Fruit fly (Drosophila melanogaster) whole organism, embryonic: Measurements from ENCODE around the gene Polr1B.

Experiments
- ATbp ChIP-seq: fragments of 200-800 bp; sonication (Bioruptor generic); optimal IDR thresholded peaks from 2 replicates; lab custom pipeline; 2017; ENCODE audit warnings: missing biosample characterization, mild to moderate bottlenecking, missing genetic modification characterization, missing genetic modification reagents
- Bdp1 ChIP-seq: fragments of 200-800 bp; sonication (Bioruptor generic); optimal IDR thresholded peaks from 3 replicates; lab custom pipeline; 2016; ENCODE audit warnings: missing biosample characterization, missing genetic modification characterization
- CG10543 ChIP-seq: fragments of 200-800 bp; sonication (Bioruptor generic); optimal IDR thresholded peaks from 3 replicates; lab custom pipeline; 2017; ENCODE audit warnings: missing biosample characterization, mild to moderate bottlenecking, missing genetic modification characterization, moderate library complexity
- CG12219 ChIP-seq: fragments of 200-800 bp; sonication (Bioruptor generic); optimal IDR thresholded peaks from 3 replicates; lab custom pipeline; 2018; ENCODE audit warnings: missing biosample characterization, mild to moderate bottlenecking, missing genetic modification characterization
- CG12659 ChIP-seq: fragments of 200-800 bp; sonication (Bioruptor generic); optimal IDR thresholded peaks from 3 replicates; lab custom pipeline; 2017; ENCODE audit warnings: mild to moderate bottlenecking, missing biosample characterization, missing genetic modification reagents, missing genetic modification characterization
- CG13296 ChIP-seq: fragments of 200-800 bp; sonication (Bioruptor generic); optimal IDR thresholded peaks from 3 replicates; lab custom pipeline; 2018; ENCODE audit warnings: missing biosample characterization, mild to moderate bottlenecking, missing genetic modification characterization
- CG13894 ChIP-seq: fragments of 200-800 bp; sonication (Bioruptor generic); optimal IDR thresholded peaks from 3 replicates; lab custom pipeline; 2018; ENCODE audit warnings: missing biosample characterization, mild to moderate bottlenecking, missing genetic modification characterization, moderate library complexity
- CG15601 ChIP-seq: fragments of 200-800 bp; sonication (Bioruptor generic); optimal IDR thresholded peaks from 3 replicates; lab custom pipeline; 2019; ENCODE audit warnings: missing biosample characterization, mild to moderate bottlenecking, missing genetic modification characterization, moderate library complexity
- CG1603 ChIP-seq: fragments of 200-800 bp; sonication (Bioruptor generic); optimal IDR thresholded peaks from 2 replicates; lab custom pipeline; 2019; ENCODE audit warnings: missing biosample characterization, mild to moderate bottlenecking, missing genetic modification characterization, moderate library complexity
- CG16813 ChIP-seq: fragments of 200-800 bp; sonication (Bioruptor generic); IDR thresholded peaks from 3 replicates; pipeline ENCODE4 v1.3.6; 2022; ENCODE audit warnings: missing biosample characterization, missing genetic modification characterization; ENCODE audit not compliant: partially characterized antibody
- CG17612 ChIP-seq: fragments of 200-800 bp; sonication (Bioruptor generic); IDR thresholded peaks from 2 replicates; pipeline ENCODE4 v1.3.6; 2022; ENCODE audit warnings: missing biosample characterization, missing genetic modification characterization
- CG18262 ChIP-seq: fragments of 200-800 bp; optimal IDR thresholded peaks from 3 replicates; lab custom pipeline; 2019; ENCODE audit warnings: missing biosample characterization, mild to moderate bottlenecking, missing genetic modification characterization, moderate library complexity
- CG1832 ChIP-seq: fragments of 200-800 bp; sonication (Bioruptor generic); optimal IDR thresholded peaks from 2 replicates; lab custom pipeline; 2017; ENCODE audit warnings: missing biosample characterization, mild to moderate bottlenecking, missing genetic modification characterization, inconsistent platforms
- CG2120 ChIP-seq: fragments of 200-800 bp; sonication (Bioruptor generic); optimal IDR thresholded peaks from 3 replicates; lab custom pipeline; 2016; ENCODE audit warnings: missing biosample characterization, missing genetic modification characterization
- CG2199 ChIP-seq: fragments of 200-800 bp; sonication (Bioruptor generic); IDR thresholded peaks from 3 replicates; pipeline ENCODE4 v1.3.6; 2022; ENCODE audit warnings: missing biosample characterization, missing genetic modification characterization
- CG2889 ChIP-seq: fragments of 200-800 bp; sonication (Bioruptor generic); IDR thresholded peaks from 3 replicates; pipeline ENCODE4 v1.3.6; 2022; ENCODE audit warnings: missing biosample characterization, missing genetic modification characterization
- CG4424 ChIP-seq: fragments of 200-800 bp; sonication (Bioruptor generic); optimal IDR thresholded peaks from 3 replicates; lab custom pipeline; 2016; ENCODE audit warnings: missing biosample characterization, missing genetic modification characterization
- CG5953 ChIP-seq: fragments of 200-800 bp; sonication (Bioruptor generic); IDR thresholded peaks from 2 replicates; pipeline ENCODE4 v1.3.6; 2022; ENCODE audit warnings: missing biosample characterization, missing genetic modification characterization
- CG6175 ChIP-seq: fragments of 200-800 bp; sonication (Bioruptor generic); IDR thresholded peaks from 3 replicates; pipeline ENCODE4 v1.3.6; 2022; ENCODE audit warnings: missing biosample characterization, missing genetic modification characterization
- CG6683 ChIP-seq: fragments of 200-800 bp; sonication (Bioruptor generic); optimal IDR thresholded peaks from 2 replicates; lab custom pipeline; 2017; ENCODE audit warnings: missing biosample characterization, mild to moderate bottlenecking, missing genetic modification characterization, missing genetic modification reagents
- CG7963 ChIP-seq: fragments of 200-800 bp; sonication (Bioruptor generic); IDR thresholded peaks from 3 replicates; pipeline ENCODE4 v1.3.6; 2022; ENCODE audit warnings: missing biosample characterization, missing genetic modification characterization; ENCODE audit not compliant: partially characterized antibody
- CG8089 ChIP-seq: fragments of 200-800 bp; sonication (Bioruptor generic); optimal IDR thresholded peaks from 3 replicates; lab custom pipeline; 2016; ENCODE audit warnings: missing biosample characterization, missing genetic modification characterization
- CG8281 ChIP-seq: fragments of 200-800 bp; sonication (Bioruptor generic); optimal IDR thresholded peaks from 2 replicates; lab custom pipeline; 2018; ENCODE audit warnings: missing biosample characterization, mild to moderate bottlenecking, missing genetic modification characterization, moderate library complexity
- CG8944 ChIP-seq: fragments of 200-800 bp; sonication (Bioruptor generic); optimal IDR thresholded peaks from 3 replicates; lab custom pipeline; 2016; ENCODE audit warnings: missing biosample characterization, missing genetic modification characterization
- CG9817 ChIP-seq: fragments of 200-800 bp; sonication (Bioruptor generic); optimal IDR thresholded peaks from 2 replicates; lab custom pipeline; 2018; ENCODE audit warnings: missing biosample characterization, mild to moderate bottlenecking, missing genetic modification characterization, moderate library complexity
- CoRest ChIP-seq: fragments of 200-800 bp; sonication (Bioruptor generic); optimal IDR thresholded peaks from 3 replicates; lab custom pipeline; 2018; ENCODE audit warnings: missing biosample characterization, mild to moderate bottlenecking, missing genetic modification characterization, moderate library complexity
- Dbx ChIP-seq: fragments of 200-800 bp; sonication (Bioruptor generic); IDR thresholded peaks from 3 replicates; pipeline ENCODE4 v1.3.6; 2022; ENCODE audit warnings: missing biosample characterization, missing genetic modification characterization
- E2f2 ChIP-seq: fragments of 200-800 bp; sonication (Bioruptor generic); IDR thresholded peaks from 2 replicates; pipeline ENCODE4 v1.3.6; 2022; ENCODE audit warnings: missing biosample characterization, missing genetic modification characterization
- Hand ChIP-seq: fragments of 200-800 bp; sonication (Bioruptor generic); optimal IDR thresholded peaks from 2 replicates; lab custom pipeline; 2017; ENCODE audit warnings: mild to moderate bottlenecking, missing biosample characterization, missing genetic modification reagents, missing genetic modification characterization
- Hr51 ChIP-seq, 2 experiments: fragments of 200-800 bp; sonication (Bioruptor generic); optimal IDR thresholded peaks; 2 replicates in 1 of 2; 3 replicates in 1 of 2; lab custom pipeline; 2016 to 2018; ENCODE audit warnings: missing biosample characterization in 2 of 2, missing genetic modification characterization in 2 of 2, mild to moderate bottlenecking in 1 of 2, moderate library complexity in 1 of 2
- MBD-R2 ChIP-seq: fragments of 200-800 bp; sonication (Bioruptor generic); IDR thresholded peaks from 2 replicates; pipeline ENCODE4 v1.3.6; 2022; ENCODE audit warnings: missing biosample characterization, missing genetic modification characterization
- Nf-YA ChIP-seq: fragments of 200-800 bp; sonication (Bioruptor generic); IDR thresholded peaks from 2 replicates; pipeline ENCODE4 v1.3.6; 2022; ENCODE audit warnings: missing biosample characterization, missing genetic modification characterization
- Six4 ChIP-seq: fragments of 200-800 bp; sonication (Bioruptor generic); optimal IDR thresholded peaks from 2 replicates; lab custom pipeline; 2016; ENCODE audit warnings: missing biosample characterization, missing genetic modification characterization
- Spps ChIP-seq: fragments of 200-800 bp; sonication (Bioruptor generic); optimal IDR thresholded peaks from 2 replicates; lab custom pipeline; 2018; ENCODE audit warnings: missing biosample characterization, mild to moderate bottlenecking, missing genetic modification characterization
- Sry-δ ChIP-seq: fragments of 200-800 bp; sonication (Bioruptor generic); optimal IDR thresholded peaks from 2 replicates; lab custom pipeline; 2016; ENCODE audit warnings: missing biosample characterization, missing genetic modification characterization
- chn ChIP-seq: fragments of 200-800 bp; sonication (Bioruptor generic); optimal IDR thresholded peaks from 2 replicates; lab custom pipeline; 2016; ENCODE audit warnings: missing biosample characterization, missing genetic modification characterization
- dmrt11E ChIP-seq: fragments of 200-800 bp; sonication (Bioruptor generic); optimal IDR thresholded peaks from 3 replicates; lab custom pipeline; 2018; ENCODE audit warnings: missing biosample characterization, mild to moderate bottlenecking, missing genetic modification characterization, moderate library complexity
- eve ChIP-seq, 2 experiments: fragments of >200 bp; optimal IDR thresholded peaks; 2 replicates each; lab custom pipeline; 2017; ENCODE audit warnings: missing biosample characterization in 2 of 2, missing genetic modification characterization in 2 of 2
- fd3F ChIP-seq: fragments of 200-800 bp; sonication (Bioruptor generic); optimal IDR thresholded peaks from 2 replicates; lab custom pipeline; 2018; ENCODE audit warnings: missing biosample characterization, mild to moderate bottlenecking, missing genetic modification characterization, moderate library complexity
- gro ChIP-seq: fragments of 200-800 bp; sonication (Bioruptor generic); optimal IDR thresholded peaks from 2 replicates; lab custom pipeline; 2016; ENCODE audit warnings: missing biosample characterization, missing genetic modification characterization
- hb ChIP-seq: fragments of 200-800 bp; sonication (Bioruptor generic); IDR thresholded peaks from 3 replicates; pipeline ENCODE4 v1.3.6; 2022; ENCODE audit warnings: missing biosample characterization, missing genetic modification characterization; ENCODE audit not compliant: partially characterized antibody
- maf-S ChIP-seq: fragments of 200-800 bp; sonication (Bioruptor generic); optimal IDR thresholded peaks from 2 replicates; lab custom pipeline; 2016; ENCODE audit warnings: missing biosample characterization, missing genetic modification characterization
- nerfin-1 ChIP-seq: fragments of 200-800 bp; sonication (Bioruptor generic); optimal IDR thresholded peaks from 3 replicates; lab custom pipeline; 2019; ENCODE audit warnings: missing biosample characterization, mild to moderate bottlenecking, missing genetic modification characterization, moderate library complexity
- phol ChIP-seq: fragments of 200-800 bp; sonication (Bioruptor generic); optimal IDR thresholded peaks from 3 replicates; lab custom pipeline; 2018; ENCODE audit warnings: missing biosample characterization, mild to moderate bottlenecking, missing genetic modification characterization, moderate library complexity
- pnt ChIP-seq: fragments of 200-800 bp; sonication (Bioruptor generic); optimal IDR thresholded peaks from 3 replicates; lab custom pipeline; 2016; ENCODE audit warnings: missing biosample characterization, missing genetic modification characterization
- pzg ChIP-seq: fragments of 200-800 bp; sonication (Bioruptor generic); optimal IDR thresholded peaks from 3 replicates; lab custom pipeline; 2018; ENCODE audit warnings: missing biosample characterization, mild to moderate bottlenecking, missing genetic modification characterization, moderate library complexity
- scrt ChIP-seq: fragments of 200-800 bp; sonication (Bioruptor generic); optimal IDR thresholded peaks from 2 replicates; lab custom pipeline; 2018; ENCODE audit warnings: missing biosample characterization, mild to moderate bottlenecking, missing genetic modification characterization, moderate library complexity
- wor ChIP-seq: fragments of 200-800 bp; sonication (Bioruptor generic); IDR thresholded peaks from 2 replicates; pipeline ENCODE4 v1.3.6; 2022; ENCODE audit warnings: missing biosample characterization, missing genetic modification characterization
- yki ChIP-seq: fragments of >200 bp; optimal IDR thresholded peaks from 3 replicates; lab custom pipeline; 2018

Gene Polr1B

DNA sequence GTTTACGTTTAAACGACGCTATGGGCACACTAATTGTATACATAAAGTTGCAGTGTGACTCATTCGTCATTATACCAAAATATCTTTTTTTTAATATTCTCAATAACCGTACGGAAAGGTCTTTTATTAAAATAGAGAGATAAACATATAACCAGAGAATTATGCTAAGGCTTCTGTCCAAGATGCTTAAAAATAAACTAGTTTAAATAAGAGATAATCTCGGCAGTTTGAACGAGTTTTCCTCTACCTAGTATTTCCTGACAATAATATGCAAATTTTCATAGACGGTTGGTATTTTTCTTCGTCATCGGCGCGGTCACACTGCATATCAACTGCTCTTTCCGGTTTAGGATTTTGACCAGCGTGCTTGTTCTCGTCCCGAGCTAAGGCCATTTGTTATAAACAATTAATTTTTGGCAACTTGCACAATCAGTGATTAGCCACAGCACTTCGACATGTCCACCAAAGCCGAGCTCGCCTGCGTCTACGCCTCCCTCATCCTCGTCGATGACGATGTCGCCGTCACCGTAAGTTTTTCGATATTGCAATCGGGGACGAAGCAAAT is 15.6 kb downstream of the Polr1B start, which contains the start of the genes CG13690 and RpLP1 (continued):
- TF ChIP-seq CG6683 (GFP tag; lab: Kevin White, UChicago) (peak; percentile 64), CG15601 (tag; lab: Kevin White, UChicago) (peak; percentile 86), CG16813 (GFP tag; lab: Robert Waterston, UW) (no peak; the same call in 2 of the 3 replicates), Dbx (GFP tag; lab: Robert Waterston, UW) (peak; percentile 48; the same call in 1 of the 3 replicates), yki (no peak), ATbp (peak; percentile 78), CoRest (tag; lab: Kevin White, UChicago) (peak; percentile 73), CG13296 (GFP tag; lab: Kevin White, UChicago) (peak; percentile 87), maf-S (GFP tag; lab: Kevin White, UChicago) (peak; percentile 67), CG18262 (tag; lab: Kevin White, UChicago) (peak; percentile 74), CG8944 (GFP tag; lab: Kevin White, UChicago) (peak; percentile 47), chn (peak; percentile 55), CG2120 (GFP tag; lab: Kevin White, UChicago) (peak; percentile 39), CG6175 (GFP tag; lab: Robert Waterston, UW) (no peak), Six4 (peak; percentile 35), Spps (tag; lab: Kevin White, UChicago) (peak; percentile 54), CG9817 (tag; lab: Kevin White, UChicago) (peak; percentile 59), CG13894 (tag; lab: Kevin White, UChicago) (peak; percentile 64), MBD-R2 (GFP tag; lab: Robert Waterston, UW) (peak; percentile 8; the same call in 1 of the 2 replicates), CG10543 (GFP tag; lab: Kevin White, UChicago) (peak; percentile 89), hb (GFP tag; lab: Robert Waterston, UW) (no peak), gro (GFP tag; lab: Kevin White, UChicago) (peak; percentile 62), CG12659 (peak; percentile 92), CG2889 (no peak), wor (GFP tag; lab: Robert Waterston, UW) (no peak), fd3F (GFP tag; lab: Kevin White, UChicago) (peak; percentile 39), CG8089 (peak; percentile 72), CG8281 (peak; percentile 17), Nf-YA (GFP tag; lab: Robert Waterston, UW) (no peak), Hr51 (GFP tag; optimal IDR thresholded peaks at IDR 0.05; lab: Kevin White, UChicago) (peak; percentile 39 to 72), eve (GFP tag; optimal IDR thresholded peaks at IDR 0.05; lab: Kevin White, UChicago) (no peak), CG5953 (GFP tag; lab: Robert Waterston, UW) (no peak), CG17612 (GFP tag; lab: Robert Waterston, UW) (no peak; the same call in 1 of the 2 replicates), CG1832 (no peak), Bdp1 (GFP tag; lab: Kevin White, UChicago) (peak; percentile 50), CG1603 (tag; lab: Kevin White, UChicago) (peak; percentile 70), CG2199 (GFP tag; lab: Robert Waterston, UW) (no peak), pzg (GFP tag; lab: Kevin White, UChicago) (peak; percentile 86), Sry-δ (GFP tag; lab: Kevin White, UChicago) (peak; percentile 58), CG7963 (GFP tag; lab: Robert Waterston, UW) (no peak), nerfin-1 (peak; percentile 72), CG4424 (GFP tag; lab: Kevin White, UChicago) (peak; percentile 67), dmrt11E (tag; lab: Kevin White, UChicago) (peak; percentile 64), phol (peak; percentile 89), pnt (GFP tag; lab: Kevin White, UChicago) (no peak), scrt (GFP tag; lab: Kevin White, UChicago) (peak; percentile 81), Hand (peak; percentile 81), E2f2 (GFP tag; lab: Robert Waterston, UW) (peak; percentile 82), CG12219 (peak; percentile 77)
